Worm (Caenorhabditis elegans) whole organism, L4 larva: ENCODE measurements around the gene eas-1.

Experiments
- Y105C5A.15 ChIP-seq: fragments of 200-800 bp; sonication (Bioruptor generic); IDR thresholded peaks from 2 replicates; pipeline ENCODE4 v1.3.6; 2022; ENCODE audit warnings: missing genetic modification characterization, missing compliant biosample characterization
- ama-1 ChIP-seq: fragments of 150-350 bp; optimal IDR thresholded peaks from 2 replicates; lab custom pipeline; 2014; ENCODE audit warnings: inconsistent platforms, mixed read lengths
- ceh-82 ChIP-seq: sonication (generic microtip); optimal IDR thresholded peaks from 2 replicates; lab custom pipeline; 2017; ENCODE audit warnings: missing biosample characterization, missing genetic modification characterization
- daf-19 ChIP-seq: fragments of 200-800 bp; sonication (Bioruptor generic); conservative IDR thresholded peaks from 2 replicates; pipeline ENCODE4 v1.3.6; 2022; ENCODE audit warnings: missing genetic modification characterization, missing compliant biosample characterization
- lin-13 ChIP-seq: fragments of 150-350 bp; optimal IDR thresholded peaks from 2 replicates; lab custom pipeline; 2014; ENCODE audit warnings: missing biosample characterization, missing genetic modification reagents, missing genetic modification characterization
- mep-1 ChIP-seq: fragments of 150-350 bp; sonication (generic microtip); optimal IDR thresholded peaks from 3 replicates; lab custom pipeline; 2014; ENCODE audit warnings: missing biosample characterization, missing genetic modification characterization
- nhr-102 ChIP-seq: sonication (generic microtip); optimal IDR thresholded peaks from 2 replicates; lab custom pipeline; 2016; ENCODE audit warnings: mild to moderate bottlenecking, missing genetic modification characterization, moderate library complexity, missing compliant biosample characterization
- nhr-237 ChIP-seq: sonication (generic microtip); optimal IDR thresholded peaks from 2 replicates; lab custom pipeline; 2017; ENCODE audit warnings: missing biosample characterization, missing genetic modification characterization
- nhr-25 ChIP-seq: sonication (generic microtip); optimal IDR thresholded peaks from 2 replicates; lab custom pipeline; 2017; ENCODE audit warnings: missing genetic modification characterization, mild to moderate bottlenecking, missing compliant biosample characterization, antibody characterized with exemption, moderate library complexity, borderline replicate concordance; ENCODE audit not compliant: insufficient read depth
- snpc-4 ChIP-seq: fragments of 150-350 bp; optimal IDR thresholded peaks from 2 replicates; lab custom pipeline; 2014; ENCODE audit warnings: missing biosample characterization, missing genetic modification characterization

ce11 chrII:4736585-4736984 is 3.6 kb upstream of the eas-1 start:
- TF ChIP-seq daf-19 (GFP tag; lab: Robert Waterston, UW) (no peak), ceh-82 (tag; lab: Kevin White, UChicago) (no peak), Y105C5A.15 (no peak), nhr-237 (no peak), lin-13 (GFP tag; lab: Kevin White, UChicago) (no peak), mep-1 (tag; lab: Kevin White, UChicago) (no peak), snpc-4 (tag; lab: Kevin White, UChicago) (no peak), nhr-102 (no peak), nhr-25 (tag; lab: Kevin White, UChicago) (no peak), ama-1 (no peak)
